Worm (Caenorhabditis elegans): Measurements from ENCODE around the gene K08F9.4.
A peak's percentile ranks its signal among the peaks of the same experiment; 100 is the strongest.

Gene K08F9.4

DNA sequence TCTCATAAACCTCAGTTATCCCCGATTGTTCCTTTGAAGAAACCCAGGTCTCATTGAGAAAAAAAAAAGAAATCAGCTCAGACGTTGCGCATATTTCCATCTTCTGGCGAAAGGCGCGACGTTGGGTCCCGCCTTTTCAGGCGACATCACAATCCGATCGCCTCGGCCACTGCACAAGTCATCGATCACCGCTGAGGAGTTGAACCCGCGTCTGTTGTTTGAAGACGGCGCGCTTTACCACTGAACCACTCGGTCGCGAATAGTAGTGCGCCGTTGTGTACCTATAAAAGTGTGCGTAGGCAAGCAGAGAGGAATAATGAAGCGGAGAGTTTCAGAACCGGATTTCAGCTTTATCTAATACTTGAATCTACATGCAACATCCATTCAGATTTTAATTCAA, 47.1 kb downstream of the K08F9.4 start, which contains the start of gene Y75B12B.11 (continued):
- TF ChIP-seq ceh-58 (GFP tag; IDR thresholded peaks at IDR 0.05) (peak; percentile 96), hrde-1 (tag; optimal IDR thresholded peaks at IDR 0.05; ENCODE audit: borderline replicate concordance) (peak; percentile 97), nhr-90 (tag; optimal IDR thresholded peaks at IDR 0.05) (peak; percentile 98), Y56A3A.18 (GFP tag; IDR thresholded peaks at IDR 0.05) (peak; percentile 98), madf-6 (GFP tag; IDR thresholded peaks at IDR 0.05) (peak; percentile 92), Y53G8AR.9 (GFP tag; conservative IDR thresholded peaks at IDR 0.05) (peak; percentile 95), K11D2.4 (GFP tag; IDR thresholded peaks at IDR 0.05) (peak; percentile 60; the same call in 1 of the 2 replicates), ekl-4 (GFP tag; IDR thresholded peaks at IDR 0.05) (peak; percentile 96), ceh-40 (GFP tag; IDR thresholded peaks at IDR 0.05) (peak; percentile 94), madf-8 (GFP tag; conservative IDR thresholded peaks at IDR 0.05) (peak; percentile 71), rcor-1 (GFP tag; IDR thresholded peaks at IDR 0.05) (peak; percentile 95), nfya-2 (GFP tag; IDR thresholded peaks at IDR 0.05) (peak; percentile 90; the same call in 1 of the 2 replicates), hmg-1.2 (GFP tag; IDR thresholded peaks at IDR 0.05) (peak; percentile 85), rec-8 (tag; optimal IDR thresholded peaks at IDR 0.05) (peak; percentile 94 to 96), F57A8.1 (GFP tag; optimal IDR thresholded peaks at IDR 0.05) (peak; percentile 86), egrh-3 (GFP tag; IDR thresholded peaks at IDR 0.05) (peak; percentile 78), C06A6.2 (GFP tag; conservative IDR thresholded peaks at IDR 0.05) (peak; percentile 80), ztf-25 (GFP tag; IDR thresholded peaks at IDR 0.05) (peak; percentile 96), dpl-1 (GFP tag; optimal IDR thresholded peaks at IDR 0.05) (peak; percentile 49), B0019.2 (GFP tag; conservative IDR thresholded peaks at IDR 0.05) (peak; percentile 62), ets-4 (GFP tag; optimal IDR thresholded peaks at IDR 0.05) (peak; percentile 87), Y95B8A.8 (GFP tag; IDR thresholded peaks at IDR 0.05) (peak; percentile 87; the same call in 1 of the 2 replicates), xnd-1 (tag; optimal IDR thresholded peaks at IDR 0.05) (peak; percentile 61), mes-4 (tag; optimal IDR thresholded peaks at IDR 0.05) (peak; percentile 95), tbp1 (GFP tag; optimal IDR thresholded peaks at IDR 0.05) (peak; percentile 99), tlf-1 (GFP tag; optimal IDR thresholded peaks at IDR 0.05) (peak; percentile 95), zim-3 (tag; optimal IDR thresholded peaks at IDR 0.05) (peak; percentile 98), nhr-27 (tag; optimal IDR thresholded peaks at IDR 0.05) (peak; percentile 97), sdz-38 (tag; optimal IDR thresholded peaks at IDR 0.05) (no peak), mxl-1 (tag; optimal IDR thresholded peaks at IDR 0.05) (peak; percentile 96), lsl-1 (GFP tag; optimal IDR thresholded peaks at IDR 0.05) (peak; percentile 83)

DNA sequence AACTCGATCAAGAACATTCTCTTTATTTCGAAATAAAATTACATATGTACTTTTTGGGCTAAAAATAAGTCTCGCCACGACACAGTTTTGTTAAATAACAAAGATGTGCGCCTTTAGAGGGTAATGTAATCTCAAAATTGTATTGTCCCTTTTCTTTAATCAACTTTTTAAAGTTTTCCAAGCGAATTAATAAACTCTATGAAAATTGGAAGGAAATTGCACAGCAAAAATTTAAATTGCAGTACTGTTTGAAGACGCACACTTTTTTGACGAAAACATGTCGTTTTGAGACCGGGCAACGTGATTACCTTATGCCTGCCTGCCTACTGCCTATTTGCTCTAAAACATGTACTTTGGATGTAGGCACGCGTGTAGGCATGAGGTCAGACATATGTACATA, 48.2 kb downstream of the K08F9.4 start:
- TF ChIP-seq ets-4 (GFP tag; optimal IDR thresholded peaks at IDR 0.05) (no peak), K12H6.12 (tag; optimal IDR thresholded peaks at IDR 0.05) (no peak), hlh-26 (GFP tag; conservative IDR thresholded peaks at IDR 0.05) (no peak), C06A6.2 (GFP tag; conservative IDR thresholded peaks at IDR 0.05) (no peak), nhr-179 (tag; optimal IDR thresholded peaks at IDR 0.05) (no peak), hsf-1 (GFP tag; IDR thresholded peaks at IDR 0.05) (no peak), ceh-40 (GFP tag; IDR thresholded peaks at IDR 0.05) (no peak), aptf-2 (GFP tag; conservative IDR thresholded peaks at IDR 0.05) (no peak), mel-28 (tag; optimal IDR thresholded peaks at IDR 0.05; ENCODE audit: borderline replicate concordance) (no peak), lsy-27 (tag; optimal IDR thresholded peaks at IDR 0.05; ENCODE audit: borderline replicate concordance, insufficient read depth) (no peak), nfya-1 (tag; optimal IDR thresholded peaks at IDR 0.05; ENCODE audit: borderline replicate concordance, insufficient read depth) (no peak), tlf-1 (GFP tag; optimal IDR thresholded peaks at IDR 0.05) (no peak), hmg-1.2 (GFP tag; IDR thresholded peaks at IDR 0.05) (no peak), unc-130 (GFP tag; optimal IDR thresholded peaks at IDR 0.05) (no peak), T26A5.8 (tag; optimal IDR thresholded peaks at IDR 0.05) (no peak), attf-3 (GFP tag; conservative IDR thresholded peaks at IDR 0.05) (no peak), F55B11.4 (tag; optimal IDR thresholded peaks at IDR 0.05; ENCODE audit: borderline replicate concordance, insufficient read depth) (no peak), ztf-18 (tag; optimal IDR thresholded peaks at IDR 0.05) (no peak), B0019.2 (GFP tag; conservative IDR thresholded peaks at IDR 0.05) (no peak), dox-1 (GFP tag; IDR thresholded peaks at IDR 0.05) (no peak)

All from whole organism, young adult.